Fruit fly (Drosophila melanogaster): Measurements from ENCODE around the gene CG14717.

- no peak for TF ChIP-seq CG30020 (tag; optimal IDR thresholded peaks at IDR 0.05)
- no peak for TF ChIP-seq CG10267 (tag; optimal IDR thresholded peaks at IDR 0.05)
- peak; percentile 4 for TF ChIP-seq Jarid2 (GFP tag; optimal IDR thresholded peaks at IDR 0.05)
- no peak for TF ChIP-seq Atf-2 (GFP tag; optimal IDR thresholded peaks at IDR 0.05)
- TF ChIP-seq CG13287 (GFP tag; IDR thresholded peaks at IDR 0.05; ENCODE audit: partially characterized antibody), result no peak
- no peak for TF ChIP-seq jigr1 (GFP tag; IDR thresholded peaks at IDR 0.05)
- no peak for TF ChIP-seq MESR4 (GFP tag; optimal IDR thresholded peaks at IDR 0.05)
- no peak for TF ChIP-seq prd (optimal IDR thresholded peaks at IDR 0.05)
- TF ChIP-seq prd (GFP tag; IDR thresholded peaks at IDR 0.05), result no peak
- TF ChIP-seq Dip2 (GFP tag; IDR thresholded peaks at IDR 0.05), result no peak
- TF ChIP-seq schlank (tag; optimal IDR thresholded peaks at IDR 0.05), result no peak
- no peak for TF ChIP-seq cad (GFP tag; optimal IDR thresholded peaks at IDR 0.05)
- no peak for TF ChIP-seq Atf3 (GFP tag; optimal IDR thresholded peaks at IDR 0.05)
- TF ChIP-seq CG16813 (GFP tag; IDR thresholded peaks at IDR 0.05; ENCODE audit: partially characterized antibody), result no peak
- no peak for TF ChIP-seq ttk (GFP tag; IDR thresholded peaks at IDR 0.05)
These were observed 25.3 kb downstream of the CG14717 start, which contains the start of gene CG12594 for dm6 chr3R:11721593-11721992.
